Worm (Caenorhabditis elegans) whole organism, mixed stage, embryonic: ENCODE results near the gene T06E4.5.

ENCODE experiments used
- pha-4 ChIP-seq: fragments of 150-350 bp; optimal IDR thresholded peaks from 2 replicates; lab custom pipeline; 2018; ENCODE audit warnings: missing biosample characterization, missing genetic modification reagents, missing genetic modification characterization
- snpc-4 ChIP-seq: fragments of 150-350 bp; optimal IDR thresholded peaks from 2 replicates; lab custom pipeline; 2014; ENCODE audit warnings: missing biosample characterization, missing genetic modification characterization
- unc-39 ChIP-seq: fragments of 150-350 bp; optimal IDR thresholded peaks from 2 replicates; lab custom pipeline; 2014; ENCODE audit warnings: missing biosample characterization, missing genetic modification characterization

DNA sequence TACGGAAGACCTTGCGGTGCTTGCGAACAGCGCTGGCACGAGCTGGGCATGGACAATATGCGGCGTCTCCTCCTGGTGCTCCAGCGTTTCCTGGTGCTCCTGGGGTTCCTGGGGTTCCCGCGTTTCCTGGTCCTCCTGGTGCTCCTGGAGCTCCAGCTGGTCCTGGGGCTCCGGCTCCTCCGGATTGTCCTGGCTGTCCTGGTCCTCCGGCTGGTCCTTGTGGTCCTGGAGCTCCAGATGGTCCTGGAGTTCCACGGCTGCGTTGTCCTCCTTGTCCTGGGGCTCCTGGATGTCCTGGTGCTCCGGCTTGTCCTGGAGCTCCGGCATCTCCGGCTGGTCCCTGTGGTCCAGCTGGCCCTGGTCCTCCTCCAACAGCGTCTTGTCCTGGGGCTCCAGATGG lies 1.3 kb downstream of the T06E4.5 start:
- no peak for TF ChIP-seq pha-4 (tag; lab: Kevin White, UChicago)
- no peak for TF ChIP-seq unc-39 (tag; lab: Kevin White, UChicago)
- TF ChIP-seq snpc-4 (tag; lab: Kevin White, UChicago), result no peak
